Fruit fly (Drosophila melanogaster) whole organism, embryonic: ENCODE data around the gene CG6149.
A peak's percentile ranks its signal among the peaks of the same experiment; 100 is the strongest.

Experiments
- Asciz ChIP-seq: fragments of 200-800 bp; sonication (Bioruptor generic); optimal IDR thresholded peaks from 2 replicates; lab custom pipeline; 2017; ENCODE audit warnings: missing biosample characterization, mild to moderate bottlenecking, missing genetic modification characterization, missing genetic modification reagents
- C15 ChIP-seq: fragments of 200-800 bp; sonication (Bioruptor generic); IDR thresholded peaks from 3 replicates; pipeline ENCODE4 v1.3.6; 2022; ENCODE audit warnings: missing biosample characterization, missing genetic modification characterization
- CG10147 ChIP-seq: fragments of 200-800 bp; sonication (Bioruptor generic); optimal IDR thresholded peaks from 2 replicates; lab custom pipeline; 2019; ENCODE audit warnings: missing biosample characterization, mild to moderate bottlenecking, missing genetic modification characterization, moderate library complexity
- CG10274 ChIP-seq: fragments of 200-800 bp; sonication (Bioruptor generic); optimal IDR thresholded peaks from 3 replicates; lab custom pipeline; 2017; ENCODE audit warnings: missing biosample characterization, mild to moderate bottlenecking, missing genetic modification characterization
- CG10462 ChIP-seq: fragments of 200-800 bp; sonication (Bioruptor generic); optimal IDR thresholded peaks from 2 replicates; lab custom pipeline; 2016; ENCODE audit warnings: missing biosample characterization, missing genetic modification characterization
- CG10565 ChIP-seq: fragments of 200-800 bp; sonication (Bioruptor generic); optimal IDR thresholded peaks from 3 replicates; lab custom pipeline; 2016; ENCODE audit warnings: missing biosample characterization, mild to moderate bottlenecking, missing genetic modification characterization
- CG13287 ChIP-seq: fragments of 200-800 bp; sonication (Bioruptor generic); IDR thresholded peaks from 2 replicates; pipeline ENCODE4 v1.3.6; 2022; ENCODE audit warnings: missing biosample characterization, missing genetic modification characterization; ENCODE audit not compliant: partially characterized antibody
- CG13296 ChIP-seq: fragments of 200-800 bp; sonication (Bioruptor generic); optimal IDR thresholded peaks from 3 replicates; lab custom pipeline; 2018; ENCODE audit warnings: missing biosample characterization, mild to moderate bottlenecking, missing genetic modification characterization
- CG17385 ChIP-seq: fragments of 200-800 bp; sonication (Bioruptor generic); optimal IDR thresholded peaks from 3 replicates; lab custom pipeline; 2018; ENCODE audit warnings: missing biosample characterization, mild to moderate bottlenecking, missing genetic modification characterization
- CG1792 ChIP-seq: fragments of 200-800 bp; sonication (Bioruptor generic); optimal IDR thresholded peaks from 2 replicates; lab custom pipeline; 2016; ENCODE audit warnings: missing biosample characterization, missing genetic modification characterization
- CG2120 ChIP-seq: fragments of 200-800 bp; sonication (Bioruptor generic); optimal IDR thresholded peaks from 3 replicates; lab custom pipeline; 2016; ENCODE audit warnings: missing biosample characterization, missing genetic modification characterization
- CG31224 ChIP-seq: fragments of 200-800 bp; sonication (Bioruptor generic); IDR thresholded peaks from 2 replicates; pipeline ENCODE4 v1.3.6; 2022; ENCODE audit warnings: missing biosample characterization, missing genetic modification characterization
- CG34224 ChIP-seq: fragments of 200-800 bp; sonication (Bioruptor generic); IDR thresholded peaks from 3 replicates; pipeline ENCODE4 v1.3.6; 2022; ENCODE audit warnings: missing biosample characterization, missing genetic modification characterization; ENCODE audit not compliant: partially characterized antibody
- CG34376 ChIP-seq: fragments of 200-800 bp; sonication (Bioruptor generic); optimal IDR thresholded peaks from 2 replicates; lab custom pipeline; 2018; ENCODE audit warnings: missing biosample characterization, mild to moderate bottlenecking, missing genetic modification characterization
- CG42726 ChIP-seq: fragments of 200-800 bp; sonication (Bioruptor generic); IDR thresholded peaks from 2 replicates; pipeline ENCODE4 v1.3.6; 2022; ENCODE audit warnings: missing biosample characterization, missing genetic modification characterization; ENCODE audit not compliant: partially characterized antibody
- CG4854 ChIP-seq: fragments of 200-800 bp; sonication (Bioruptor generic); optimal IDR thresholded peaks from 2 replicates; lab custom pipeline; 2016; ENCODE audit warnings: missing biosample characterization, missing genetic modification characterization, inconsistent platforms
- CG6254 ChIP-seq: fragments of 200-800 bp; sonication (Bioruptor generic); optimal IDR thresholded peaks from 3 replicates; lab custom pipeline; 2017; ENCODE audit warnings: mild to moderate bottlenecking, missing biosample characterization, missing genetic modification reagents, missing genetic modification characterization
- CG6272 ChIP-seq: fragments of 200-800 bp; sonication (Bioruptor generic); IDR thresholded peaks from 2 replicates; pipeline ENCODE4 v1.3.6; 2022; ENCODE audit warnings: missing biosample characterization, missing genetic modification characterization
- CG6854 ChIP-seq: fragments of 200-800 bp; sonication (Bioruptor generic); optimal IDR thresholded peaks from 3 replicates; lab custom pipeline; 2017; ENCODE audit warnings: missing biosample characterization, mild to moderate bottlenecking, missing genetic modification characterization
- CG8290 ChIP-seq, 3 experiments: fragments of 200-800 bp; sonication (Bioruptor generic); optimal IDR thresholded peaks; 2 replicates each; lab custom pipeline; 2016 to 2019; ENCODE audit warnings: missing biosample characterization in 3 of 3, missing genetic modification characterization in 3 of 3, mild to moderate bottlenecking in 2 of 3, moderate library complexity in 1 of 3
- CkIIα-i1 ChIP-seq: fragments of 200-800 bp; sonication (Bioruptor generic); IDR thresholded peaks from 2 replicates; pipeline ENCODE4 v1.3.6; 2022; ENCODE audit warnings: missing biosample characterization, missing genetic modification characterization
- Dbx ChIP-seq: fragments of 200-800 bp; sonication (Bioruptor generic); IDR thresholded peaks from 3 replicates; pipeline ENCODE4 v1.3.6; 2022; ENCODE audit warnings: missing biosample characterization, missing genetic modification characterization
- Deaf1 ChIP-seq: fragments of 200-800 bp; optimal IDR thresholded peaks from 3 replicates; lab custom pipeline; 2019; ENCODE audit warnings: missing biosample characterization, mild to moderate bottlenecking, missing genetic modification characterization, moderate library complexity
- Ets65A ChIP-seq: fragments of 200-800 bp; sonication (Bioruptor generic); peaks from one replicate; lab custom pipeline; 2016; ENCODE audit warnings: missing biosample characterization, missing genetic modification characterization
- Hr39 ChIP-seq: fragments of >200 bp; optimal IDR thresholded peaks from 2 replicates; lab custom pipeline; 2017
- Hr78 ChIP-seq, 2 experiments: fragments of 200-800 bp in 1 of 2; fragments of >200 bp in 1 of 2; sonication (Bioruptor generic) in 1 of 2; optimal IDR thresholded peaks; 2 replicates each; lab custom pipeline; 2017 to 2019; ENCODE audit warnings: missing biosample characterization in 2 of 2, missing genetic modification characterization in 2 of 2, mild to moderate bottlenecking in 1 of 2, moderate library complexity in 1 of 2
- Kr ChIP-seq: fragments of 200-800 bp; sonication (Bioruptor generic); optimal IDR thresholded peaks from 2 replicates; lab custom pipeline; 2017; ENCODE audit warnings: missing biosample characterization, mild to moderate bottlenecking, missing genetic modification characterization
- Lim3 ChIP-seq: fragments of 200-800 bp; sonication (Bioruptor generic); IDR thresholded peaks from 2 replicates; pipeline ENCODE4 v1.3.6; 2022; ENCODE audit warnings: missing biosample characterization, missing genetic modification characterization
- Max ChIP-seq: fragments of 200-800 bp; sonication (Bioruptor generic); optimal IDR thresholded peaks from 2 replicates; lab custom pipeline; 2016; ENCODE audit warnings: missing biosample characterization, mild to moderate bottlenecking, missing genetic modification characterization
- Neu2 ChIP-seq: fragments of 200-800 bp; sonication (Bioruptor generic); optimal IDR thresholded peaks from 3 replicates; lab custom pipeline; 2016; ENCODE audit warnings: missing biosample characterization, missing genetic modification characterization, borderline replicate concordance
- Ptx1 ChIP-seq: fragments of 200-800 bp; sonication (Bioruptor generic); IDR thresholded peaks from 2 replicates; pipeline ENCODE4 v1.3.6; 2022; ENCODE audit warnings: missing biosample characterization, missing genetic modification characterization
- Rx ChIP-seq: fragments of 200-800 bp; sonication (Bioruptor generic); IDR thresholded peaks from 2 replicates; pipeline ENCODE4 v1.3.6; 2022; ENCODE audit warnings: missing biosample characterization, missing genetic modification characterization
- amos ChIP-seq: fragments of 200-800 bp; sonication (Bioruptor generic); IDR thresholded peaks from 2 replicates; pipeline ENCODE4 v1.3.6; 2022; ENCODE audit warnings: missing biosample characterization, missing genetic modification characterization; ENCODE audit not compliant: partially characterized antibody
- aop ChIP-seq: fragments of 200-800 bp; sonication (Bioruptor generic); IDR thresholded peaks from 2 replicates; pipeline ENCODE4 v1.3.6; 2022; ENCODE audit warnings: missing biosample characterization, missing genetic modification characterization
- cato ChIP-seq: fragments of 200-800 bp; sonication (Bioruptor generic); optimal IDR thresholded peaks from 2 replicates; lab custom pipeline; 2016; ENCODE audit warnings: missing biosample characterization, missing genetic modification characterization, borderline replicate concordance
- crp ChIP-seq, 2 experiments: fragments of 200-800 bp; sonication (Bioruptor generic); optimal IDR thresholded peaks; 2 replicates in 1 of 2; 3 replicates in 1 of 2; lab custom pipeline; 2017; ENCODE audit warnings: missing biosample characterization in 2 of 2, missing genetic modification characterization in 2 of 2, mild to moderate bottlenecking in 1 of 2, moderate library complexity in 1 of 2
- fd96Cb ChIP-seq: fragments of 200-800 bp; sonication (Bioruptor generic); optimal IDR thresholded peaks from 2 replicates; lab custom pipeline; 2018; ENCODE audit warnings: missing biosample characterization, mild to moderate bottlenecking, missing genetic modification characterization, moderate library complexity
- gfzf ChIP-seq: fragments of 200-800 bp; sonication (Bioruptor generic); optimal IDR thresholded peaks from 2 replicates; lab custom pipeline; 2016; ENCODE audit warnings: missing biosample characterization, mild to moderate bottlenecking, missing genetic modification characterization, moderate library complexity
- insv ChIP-seq, 2 experiments: fragments of 200-800 bp; sonication (Bioruptor generic); optimal IDR thresholded peaks; 3 replicates each; lab custom pipeline; 2016 to 2018; ENCODE audit warnings: missing biosample characterization in 2 of 2, missing genetic modification characterization in 2 of 2
- inv ChIP-seq: fragments of 200-800 bp; sonication (Bioruptor generic); IDR thresholded peaks from 2 replicates; pipeline ENCODE4 v1.3.6; 2022; ENCODE audit warnings: missing biosample characterization, missing genetic modification characterization; ENCODE audit not compliant: partially characterized antibody
- lov ChIP-seq, 2 experiments: fragments of 200-800 bp in 1 of 2; fragments of >200 bp in 1 of 2; sonication (Bioruptor generic) in 1 of 2; IDR thresholded peaks in 1 of 2; optimal IDR thresholded peaks in 1 of 2; 2 replicates in 1 of 2; 3 replicates in 1 of 2; pipeline versions ENCODE4 v1.3.6 to Lab custom; 2017 to 2022; ENCODE audit warnings: missing biosample characterization in 1 of 2, missing genetic modification characterization in 1 of 2
- nau ChIP-seq: fragments of 200-800 bp; sonication (Bioruptor generic); optimal IDR thresholded peaks from 3 replicates; lab custom pipeline; 2017; ENCODE audit warnings: missing biosample characterization, mild to moderate bottlenecking, missing genetic modification characterization, missing genetic modification reagents
- otp ChIP-seq: fragments of 200-800 bp; sonication (Bioruptor generic); IDR thresholded peaks from 3 replicates; pipeline ENCODE4, ENCODE4 v1.3.6; 2022; ENCODE audit warnings: missing biosample characterization, missing genetic modification characterization
- scrt ChIP-seq: fragments of 200-800 bp; sonication (Bioruptor generic); optimal IDR thresholded peaks from 2 replicates; lab custom pipeline; 2018; ENCODE audit warnings: missing biosample characterization, mild to moderate bottlenecking, missing genetic modification characterization, moderate library complexity
- sens ChIP-seq: fragments of 200-800 bp; sonication (Bioruptor generic); peaks from one replicate; lab custom pipeline; 2016; ENCODE audit warnings: missing biosample characterization, missing genetic modification characterization
- shn ChIP-seq: fragments of 200-800 bp; sonication (Bioruptor generic); optimal IDR thresholded peaks from 3 replicates; lab custom pipeline; 2016; ENCODE audit warnings: missing biosample characterization, missing genetic modification characterization

Gene CG6149

dm6 chr3L:11417273-11418040, 17.8 kb downstream of the CG6149 start (continued):
- 0 out of 2 replicates have a peak, but pooled peaks have one; percentile 5 for TF ChIP-seq CG42726
- TF ChIP-seq Rx: peak; percentile 69
- TF ChIP-seq CkIIα-i1 (GFP tag; lab: Robert Waterston, UW): no peak
- TF ChIP-seq CG6272 (GFP tag; lab: Robert Waterston, UW): peak; percentile 70
- TF ChIP-seq CG34224 (GFP tag; lab: Robert Waterston, UW): no peak; the same call in 2 of the 3 replicates
- no peak for TF ChIP-seq insv (GFP tag; optimal IDR thresholded peaks at IDR 0.05; lab: Kevin White, UChicago)
- 0 out of 3 replicates have a peak, but pooled peaks have one; percentile 40 for TF ChIP-seq C15 (GFP tag; lab: Robert Waterston, UW)
- peak; percentile 63 for TF ChIP-seq CG2120 (GFP tag; lab: Kevin White, UChicago)
- no peak for TF ChIP-seq Kr (GFP tag; lab: Kevin White, UChicago)
- TF ChIP-seq CG6854: peak; percentile 70
- TF ChIP-seq Hr78 (GFP tag; optimal IDR thresholded peaks at IDR 0.05; lab: Kevin White, UChicago): peak in 1 of 2 experiments; percentile 50
- peak; percentile 44 for TF ChIP-seq CG10462 (GFP tag; lab: Kevin White, UChicago)
- TF ChIP-seq CG13296: peak; percentile 85
- peak; percentile 87 for TF ChIP-seq otp (GFP tag; lab: Robert Waterston, UW)
- TF ChIP-seq CG31224: peak; percentile 61
- peak; percentile 84 for TF ChIP-seq Max (GFP tag; lab: Kevin White, UChicago)
- TF ChIP-seq CG4854: peak; percentile 82
- peak; percentile 79 for TF ChIP-seq CG17385 (GFP tag; lab: Kevin White, UChicago)
- no peak for TF ChIP-seq CG8290 (GFP tag; optimal IDR thresholded peaks at IDR 0.05; lab: Kevin White, UChicago)
- no peak for TF ChIP-seq CG8290 (tag; optimal IDR thresholded peaks at IDR 0.05; lab: Kevin White, UChicago)
- peak; percentile 41 for TF ChIP-seq CG10274 (GFP tag; lab: Kevin White, UChicago)
- no peak for TF ChIP-seq amos
- peak; percentile 75 for TF ChIP-seq CG1792 (GFP tag; lab: Kevin White, UChicago)
- TF ChIP-seq aop (GFP tag; lab: Robert Waterston, UW): peak; percentile 8; the same call in 1 of the 2 replicates
- peak; percentile 94 for TF ChIP-seq Ptx1 (GFP tag; lab: Robert Waterston, UW)
- peak; percentile 77 for TF ChIP-seq cato (GFP tag; lab: Kevin White, UChicago)
- TF ChIP-seq crp (GFP tag; optimal IDR thresholded peaks at IDR 0.05; lab: Kevin White, UChicago): peak in 1 of 2 experiments; percentile 50
- no peak for TF ChIP-seq lov (optimal IDR thresholded peaks at IDR 0.05; lab: Kevin White, UChicago)
- TF ChIP-seq lov (GFP tag; IDR thresholded peaks at IDR 0.05; lab: Robert Waterston, UW): peak; percentile 88
- TF ChIP-seq inv (GFP tag; lab: Robert Waterston, UW): peak; percentile 44; the same call in 1 of the 2 replicates
- peak; percentile 97 for TF ChIP-seq Ets65A
- TF ChIP-seq Dbx (GFP tag; lab: Robert Waterston, UW): peak; percentile 82; the same call in 1 of the 3 replicates
- TF ChIP-seq Deaf1: peak; percentile 74
- peak; percentile 60 for TF ChIP-seq CG10565
- TF ChIP-seq shn: peak; percentile 51
- no peak for TF ChIP-seq Neu2 (GFP tag; lab: Kevin White, UChicago)
- TF ChIP-seq Hr39: no peak
- peak; percentile 92 for TF ChIP-seq CG6254 (GFP tag; lab: Kevin White, UChicago)
- TF ChIP-seq scrt: peak; percentile 68
- peak; percentile 32; the same call in 1 of the 2 replicates for TF ChIP-seq Lim3
- peak; percentile 85 for TF ChIP-seq CG10147 (GFP tag; lab: Kevin White, UChicago)
- TF ChIP-seq gfzf (GFP tag; lab: Kevin White, UChicago): no peak
- TF ChIP-seq Asciz (GFP tag; lab: Kevin White, UChicago): peak; percentile 90
- TF ChIP-seq CG34376: peak; percentile 45
- TF ChIP-seq sens (GFP tag; lab: Kevin White, UChicago): peak; percentile 97
- TF ChIP-seq fd96Cb: peak; percentile 94
- peak; percentile 43; the same call in 1 of the 2 replicates for TF ChIP-seq CG13287 (GFP tag; lab: Robert Waterston, UW)
- TF ChIP-seq nau (GFP tag; lab: Kevin White, UChicago): peak; percentile 87
